Worm (Caenorhabditis elegans): Measurements from ENCODE around the gene ced-7.

DNA sequence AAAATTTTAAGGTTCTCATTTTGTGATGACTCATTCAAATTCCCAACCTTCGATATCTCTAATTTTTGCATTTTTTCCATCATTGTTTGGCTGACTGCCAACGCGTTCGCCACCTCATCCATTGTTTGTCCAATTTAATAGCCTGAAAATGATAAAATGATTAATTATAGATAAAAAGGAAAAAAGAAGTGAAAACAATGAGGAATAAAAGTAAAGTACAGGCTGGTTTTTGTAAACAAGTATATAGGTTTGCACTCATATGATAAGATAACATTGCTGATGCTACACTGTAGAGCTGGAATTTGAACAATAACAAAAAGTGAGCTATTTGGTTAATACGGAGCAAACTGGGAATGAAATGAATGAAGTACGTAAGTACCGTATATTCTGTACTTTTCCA, 2.4 kb upstream of the ced-7 start, which contains the start of gene C48B4.3:
- TF ChIP-seq unc-39 (tag; optimal IDR thresholded peaks at IDR 0.05) (no peak), nhr-12 (tag; optimal IDR thresholded peaks at IDR 0.05) (no peak), mdl-1 (tag; optimal IDR thresholded peaks at IDR 0.05) (no peak), zag-1 (tag; optimal IDR thresholded peaks at IDR 0.05) (no peak), R02D3.7 (tag; optimal IDR thresholded peaks at IDR 0.05) (no peak), unc-55 (GFP tag; optimal IDR thresholded peaks at IDR 0.05) (no peak), nhr-23 (tag; optimal IDR thresholded peaks at IDR 0.05) (no peak), fos-1 (tag; optimal IDR thresholded peaks at IDR 0.05) (peak; percentile 5), ceh-82 (tag; optimal IDR thresholded peaks at IDR 0.05) (no peak), ama-1 (optimal IDR thresholded peaks at IDR 0.05) (no peak), nhr-237 (tag; optimal IDR thresholded peaks at IDR 0.05) (no peak), skn-1 (tag; optimal IDR thresholded peaks at IDR 0.05) (no peak)

All from whole organism, L2 larva.